Worm (Caenorhabditis elegans) whole organism, late embryonic: ENCODE measurements around the gene atl-1.

Source experiments
- C08G9.2 ChIP-seq: sonication (generic microtip); optimal IDR thresholded peaks from 2 replicates; lab custom pipeline; 2016; ENCODE audit warnings: mild to moderate bottlenecking, missing genetic modification characterization, moderate library complexity, missing compliant biosample characterization
- C38D4.7 ChIP-seq: fragments of 200-800 bp; sonication (Bioruptor generic); optimal IDR thresholded peaks from 2 replicates; lab custom pipeline; 2018; ENCODE audit warnings: mild to moderate bottlenecking, missing genetic modification characterization, moderate library complexity, missing compliant biosample characterization
- F13H6.1 ChIP-seq: sonication (generic microtip); optimal IDR thresholded peaks from 2 replicates; lab custom pipeline; 2016; ENCODE audit warnings: missing genetic modification characterization, missing compliant biosample characterization
- ama-1 ChIP-seq: fragments of 150-350 bp; optimal IDR thresholded peaks from 2 replicates; lab custom pipeline; 2014
- ceh-19 ChIP-seq: fragments of 200-800 bp; sonication (Bioruptor generic); optimal IDR thresholded peaks from 2 replicates; lab custom pipeline; 2018; ENCODE audit warnings: mild to moderate bottlenecking, missing genetic modification characterization, missing compliant biosample characterization
- ceh-2 ChIP-seq: sonication (generic microtip); optimal IDR thresholded peaks from 2 replicates; lab custom pipeline; 2016; ENCODE audit warnings: missing genotype, missing genetic modification characterization, missing compliant biosample characterization
- ceh-22 ChIP-seq: sonication (generic microtip); optimal IDR thresholded peaks from 2 replicates; lab custom pipeline; 2017; ENCODE audit warnings: missing biosample characterization, missing genetic modification characterization
- ceh-24 ChIP-seq: sonication (generic microtip); optimal IDR thresholded peaks from 2 replicates; lab custom pipeline; 2016; ENCODE audit warnings: mild to moderate bottlenecking, missing genetic modification characterization, missing compliant biosample characterization
- ceh-6 ChIP-seq: fragments of 200-800 bp; sonication (Bioruptor generic); optimal IDR thresholded peaks from 2 replicates; lab custom pipeline; 2018; ENCODE audit warnings: mild to moderate bottlenecking, missing genetic modification characterization, missing compliant biosample characterization
- ceh-9 ChIP-seq: sonication (generic microtip); optimal IDR thresholded peaks from 2 replicates; lab custom pipeline; 2016; ENCODE audit warnings: mild to moderate bottlenecking, missing genetic modification characterization, inconsistent platforms, missing compliant biosample characterization
- elt-4 ChIP-seq: sonication (generic microtip); optimal IDR thresholded peaks from 2 replicates; lab custom pipeline; 2016; ENCODE audit warnings: missing genetic modification characterization, missing compliant biosample characterization
- ets-4 ChIP-seq: sonication (generic microtip); optimal IDR thresholded peaks from 2 replicates; lab custom pipeline; 2016; ENCODE audit warnings: missing genetic modification characterization, missing compliant biosample characterization
- eyg-1 ChIP-seq: sonication (generic microtip); optimal IDR thresholded peaks from 2 replicates; lab custom pipeline; 2016; ENCODE audit warnings: missing genotype, missing genetic modification characterization, missing compliant biosample characterization
- fkh-6 ChIP-seq: sonication (generic microtip); optimal IDR thresholded peaks from 2 replicates; lab custom pipeline; 2016; ENCODE audit warnings: missing genetic modification characterization, missing compliant biosample characterization
- hlh-13 ChIP-seq: fragments of 200-800 bp; sonication (Bioruptor generic); optimal IDR thresholded peaks from 2 replicates; lab custom pipeline; 2018; ENCODE audit warnings: mild to moderate bottlenecking, missing genetic modification characterization, missing compliant biosample characterization
- hlh-15 ChIP-seq: sonication (generic microtip); optimal IDR thresholded peaks from 2 replicates; lab custom pipeline; 2016; ENCODE audit warnings: missing genetic modification characterization, missing compliant biosample characterization
- hlh-6 ChIP-seq: sonication (generic microtip); optimal IDR thresholded peaks from 2 replicates; lab custom pipeline; 2016; ENCODE audit warnings: missing genotype, missing genetic modification characterization, missing compliant biosample characterization
- lin-11 ChIP-seq: fragments of 200-800 bp; sonication (Bioruptor generic); optimal IDR thresholded peaks from 2 replicates; lab custom pipeline; 2018; ENCODE audit warnings: mild to moderate bottlenecking, missing genetic modification characterization, missing compliant biosample characterization
- mec-3 ChIP-seq: sonication (generic microtip); optimal IDR thresholded peaks from 2 replicates; lab custom pipeline; 2016; ENCODE audit warnings: borderline replicate concordance, missing genetic modification characterization, missing compliant biosample characterization
- nhr-11 ChIP-seq: fragments of 150-350 bp; optimal IDR thresholded peaks from 2 replicates; lab custom pipeline; 2014; ENCODE audit warnings: missing biosample characterization, missing genetic modification characterization
- nhr-232 ChIP-seq: sonication (generic microtip); optimal IDR thresholded peaks from 2 replicates; lab custom pipeline; 2016; ENCODE audit warnings: missing genetic modification characterization, missing compliant biosample characterization
- pag-3 ChIP-seq: sonication (generic microtip); optimal IDR thresholded peaks from 2 replicates; lab custom pipeline; 2016; ENCODE audit warnings: missing compliant biosample characterization, missing genetic modification characterization, borderline replicate concordance
- pat-9 ChIP-seq: fragments of 200-800 bp; sonication (Bioruptor generic); optimal IDR thresholded peaks from 2 replicates; lab custom pipeline; 2018; ENCODE audit warnings: mild to moderate bottlenecking, missing genetic modification characterization, moderate library complexity, missing compliant biosample characterization
- pqm-1 ChIP-seq: sonication (generic microtip); optimal IDR thresholded peaks from 2 replicates; lab custom pipeline; 2016; ENCODE audit warnings: missing genetic modification characterization, missing compliant biosample characterization
- pros-1 ChIP-seq: fragments of 150-350 bp; optimal IDR thresholded peaks from 2 replicates; lab custom pipeline; 2014; ENCODE audit warnings: missing biosample characterization, missing genetic modification reagents, missing genetic modification characterization
- ref-2 ChIP-seq: sonication (generic microtip); optimal IDR thresholded peaks from 2 replicates; lab custom pipeline; 2016; ENCODE audit warnings: missing genetic modification characterization, missing compliant biosample characterization
- rnt-1 ChIP-seq: sonication (generic microtip); optimal IDR thresholded peaks from 2 replicates; lab custom pipeline; 2016; ENCODE audit warnings: missing genetic modification characterization, missing compliant biosample characterization
- sdc-2 ChIP-seq: sonication (generic microtip); optimal IDR thresholded peaks from 2 replicates; lab custom pipeline; 2016; ENCODE audit warnings: missing genotype, missing genetic modification characterization, missing compliant biosample characterization
- sox-2 ChIP-seq: fragments of 200-800 bp; sonication (Bioruptor generic); IDR thresholded peaks from 2 replicates; pipeline ENCODE4 v1.3.6; 2022; ENCODE audit warnings: missing genetic modification reagents, missing genetic modification characterization, missing compliant biosample characterization
- unc-3 ChIP-seq, 2 experiments: fragments of 200-800 bp in 1 of 2; sonication (Bioruptor generic) in 1 of 2; sonication (generic microtip) in 1 of 2; conservative IDR thresholded peaks in 1 of 2; optimal IDR thresholded peaks in 1 of 2; 2 replicates each; pipeline versions ENCODE4 v1.3.6 to Lab custom; 2016 to 2022; ENCODE audit warnings: missing compliant biosample characterization in 2 of 2, missing genetic modification characterization in 2 of 2, missing genetic modification reagents in 1 of 2
- unc-86 ChIP-seq: sonication (generic microtip); optimal IDR thresholded peaks from 2 replicates; lab custom pipeline; 2016; ENCODE audit warnings: missing genetic modification characterization, missing compliant biosample characterization
- zip-5 ChIP-seq: sonication (generic microtip); optimal IDR thresholded peaks from 2 replicates; lab custom pipeline; 2016; ENCODE audit warnings: missing genetic modification characterization, missing compliant biosample characterization
- ztf-16 ChIP-seq: sonication (generic microtip); optimal IDR thresholded peaks from 2 replicates; lab custom pipeline; 2017; ENCODE audit warnings: missing genetic modification characterization, missing compliant biosample characterization

Gene atl-1

DNA sequence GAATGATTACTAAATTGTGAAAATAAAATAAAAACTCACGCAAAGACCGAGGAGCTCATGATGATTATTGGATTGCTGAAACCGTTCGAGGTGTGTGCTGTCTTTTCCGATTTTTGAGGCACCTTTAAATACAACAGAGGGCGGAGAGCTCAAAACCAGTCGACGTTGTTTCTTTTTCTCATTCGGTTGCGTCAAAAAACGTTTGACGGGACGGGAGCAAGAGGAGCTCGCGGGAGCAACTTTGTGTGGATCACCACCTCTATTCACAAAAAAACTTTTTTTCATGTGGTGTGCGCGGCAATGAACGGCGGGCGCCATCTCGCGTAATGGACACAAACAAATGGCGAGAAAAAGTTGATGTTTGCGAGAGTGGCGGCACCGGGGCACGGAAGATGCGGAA is 16.3 kb downstream of the atl-1 start, which contains the start of gene idpc-3:
idpc-3 (minus strand) TSS at position 101 of the 400 bp plus-strand sequence.
- TF ChIP-seq ceh-6 (GFP tag; lab: Kevin White, UChicago) (no peak), lin-11 (tag; lab: Kevin White, UChicago) (no peak), ama-1 (lab: Kevin White, UChicago) (no peak), hlh-15 (tag; lab: Kevin White, UChicago) (no peak), ceh-9 (tag; lab: Kevin White, UChicago) (no peak), ref-2 (tag; lab: Kevin White, UChicago) (no peak), rnt-1 (tag; lab: Kevin White, UChicago) (no peak), pqm-1 (tag; lab: Kevin White, UChicago) (no peak), pros-1 (no peak), eyg-1 (no peak), C08G9.2 (tag; lab: Kevin White, UChicago) (no peak), unc-86 (no peak), nhr-232 (tag; lab: Kevin White, UChicago) (no peak), F13H6.1 (tag; lab: Kevin White, UChicago) (no peak), nhr-11 (tag; lab: Kevin White, UChicago) (no peak), pat-9 (tag; lab: Kevin White, UChicago) (no peak), ceh-24 (tag; lab: Kevin White, UChicago) (no peak)

DNA sequence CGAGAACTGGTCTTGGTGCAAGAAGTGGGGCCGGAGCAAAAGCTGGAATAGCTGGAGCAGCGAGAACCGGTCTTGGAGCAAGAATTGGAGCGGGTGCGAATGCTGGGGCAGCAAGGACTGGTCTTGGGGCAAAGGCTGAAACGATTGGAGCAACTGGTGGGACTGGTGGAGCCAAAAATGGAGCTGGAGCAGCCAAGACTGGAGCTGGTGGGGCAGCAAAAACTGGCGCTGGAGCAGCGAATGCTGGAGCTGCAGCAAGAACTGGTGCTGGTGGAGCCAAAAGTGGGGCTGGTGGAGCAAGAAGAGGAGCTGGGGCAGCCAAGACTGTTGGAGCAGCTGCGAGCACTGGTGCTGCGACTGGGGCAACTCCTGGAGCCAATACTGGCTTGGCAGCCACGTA is 16.8 kb downstream of the atl-1 start:
- no peak for TF ChIP-seq ets-4
- no peak for TF ChIP-seq hlh-13
- no peak for TF ChIP-seq pat-9 (tag; lab: Kevin White, UChicago)
- peak; percentile 46 for TF ChIP-seq hlh-6 (tag; lab: Kevin White, UChicago)
- TF ChIP-seq sdc-2 (tag; lab: Kevin White, UChicago) = no peak
- TF ChIP-seq, all 69 proteins: peak for 1

DNA sequence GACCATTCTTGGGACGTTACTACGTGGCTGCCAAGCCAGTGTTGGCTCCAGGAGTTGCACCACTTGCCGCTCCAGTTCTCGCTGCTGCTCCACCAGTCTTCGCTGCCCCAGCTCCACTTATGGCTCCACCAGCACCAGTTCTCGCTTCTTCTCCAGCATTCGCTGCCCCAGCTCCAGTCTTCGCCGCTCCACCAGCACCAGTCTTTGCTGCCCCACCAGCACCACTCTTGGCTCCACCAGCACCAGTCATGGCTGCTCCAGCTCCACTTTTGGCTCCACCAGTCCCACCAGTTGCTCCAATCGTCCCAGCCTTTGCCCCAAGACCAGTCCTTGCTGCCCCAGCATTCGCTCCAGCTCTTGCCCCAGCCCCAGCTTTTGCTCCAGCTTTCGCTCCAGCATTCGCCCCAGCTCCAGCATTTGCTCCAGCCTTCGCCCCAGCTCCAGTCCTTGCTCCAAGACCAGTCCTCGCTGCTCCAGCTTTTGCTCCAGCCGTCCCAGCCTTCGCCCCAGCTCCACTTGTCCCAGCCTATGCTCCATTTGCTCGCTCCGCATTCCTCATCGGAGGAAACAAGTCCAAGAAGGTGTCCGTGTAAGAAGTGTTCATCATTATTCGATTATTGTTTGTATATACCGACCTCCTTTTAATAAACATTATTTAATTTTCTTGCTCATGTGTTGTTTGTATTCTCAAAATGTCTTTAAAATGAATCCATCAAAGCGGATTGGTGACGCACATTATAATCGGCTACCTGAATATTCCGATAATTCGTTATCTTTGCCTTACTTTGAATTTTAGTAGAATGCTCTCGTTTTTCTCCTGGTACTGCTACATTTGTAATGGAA is 19.6 kb downstream of the atl-1 start, which contains the start of gene T06E4.7:
T06E4.7 (plus strand) TSS at position 793 of the 843 bp plus-strand sequence.
- TF ChIP-seq sox-2 (GFP tag; lab: Robert Waterston, UW) (no peak), mec-3 (tag; lab: Kevin White, UChicago) (peak; percentile 45), ceh-2 (tag; lab: Kevin White, UChicago) (peak; percentile 13), unc-3 (GFP tag; conservative IDR thresholded peaks at IDR 0.05; lab: Robert Waterston, UW) (no peak), unc-3 (tag; optimal IDR thresholded peaks at IDR 0.05; lab: Kevin White, UChicago) (no peak), pag-3 (tag; lab: Kevin White, UChicago) (peak; percentile 38), elt-4 (tag; lab: Kevin White, UChicago) (peak; percentile 93), ztf-16 (tag; lab: Kevin White, UChicago) (no peak), fkh-6 (tag; lab: Kevin White, UChicago) (peak; percentile 4), eyg-1 (no peak), C38D4.7 (no peak), hlh-6 (tag; lab: Kevin White, UChicago) (peak; percentile 30)

DNA sequence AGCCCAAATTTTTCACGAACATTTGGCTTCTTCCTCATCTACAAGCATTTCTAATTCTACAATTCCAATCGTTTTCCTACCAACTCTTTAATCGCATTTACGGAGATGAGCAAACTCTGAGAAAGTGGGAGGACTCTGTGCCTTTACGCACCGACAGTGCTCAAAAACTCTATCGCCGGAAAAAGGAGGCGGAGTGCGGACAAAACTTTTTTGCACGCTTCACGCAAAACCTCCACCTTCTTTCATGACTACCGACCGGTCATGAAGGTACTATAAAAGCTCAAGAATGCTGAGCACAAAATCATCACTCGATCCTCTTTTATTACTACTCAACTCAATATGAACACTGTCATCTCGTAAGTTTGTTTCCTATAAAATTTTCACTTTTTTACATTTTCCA is 20.3 kb downstream of the atl-1 start, which contains the start of gene idpc-4:
idpc-4 (plus strand) TSS at position 301 of the 400 bp plus-strand sequence.
- no peak for TF ChIP-seq pag-3 (tag; lab: Kevin White, UChicago)
- no peak for TF ChIP-seq hlh-6 (tag; lab: Kevin White, UChicago)
- no peak for TF ChIP-seq lin-11 (tag; lab: Kevin White, UChicago)
- no peak for TF ChIP-seq ref-2 (tag; lab: Kevin White, UChicago)
- no peak for TF ChIP-seq ceh-22
- TF ChIP-seq ets-4 = no peak
- no peak for TF ChIP-seq sox-2 (GFP tag; lab: Robert Waterston, UW)
- TF ChIP-seq F13H6.1 (tag; lab: Kevin White, UChicago) = no peak
- TF ChIP-seq ceh-19 (GFP tag; lab: Kevin White, UChicago) = no peak
- no peak for TF ChIP-seq pqm-1 (tag; lab: Kevin White, UChicago)
- no peak for TF ChIP-seq zip-5 (tag; lab: Kevin White, UChicago)
